Worm (Caenorhabditis elegans) whole organism, late embryonic: ENCODE results near the gene chts-1.

Source experiments
- C08G9.2 ChIP-seq: sonication (generic microtip); optimal IDR thresholded peaks from 2 replicates; lab custom pipeline; 2016; ENCODE audit warnings: mild to moderate bottlenecking, missing genetic modification characterization, moderate library complexity, missing compliant biosample characterization
- K02D7.2 ChIP-seq: sonication (generic microtip); optimal IDR thresholded peaks from 2 replicates; lab custom pipeline; 2017; ENCODE audit warnings: mild to moderate bottlenecking, missing genetic modification characterization, missing compliant biosample characterization
- K09A11.1 ChIP-seq: sonication (generic microtip); optimal IDR thresholded peaks from 2 replicates; lab custom pipeline; 2017; ENCODE audit warnings: antibody characterized with exemption, mild to moderate bottlenecking, missing genetic modification characterization, missing compliant biosample characterization; ENCODE audit not compliant: insufficient read depth
- T23F11.4 ChIP-seq: fragments of 200-800 bp; sonication (Bioruptor generic); optimal IDR thresholded peaks from 2 replicates; lab custom pipeline; 2018; ENCODE audit warnings: mild to moderate bottlenecking, missing genetic modification characterization, missing compliant biosample characterization
- ama-1 ChIP-seq: fragments of 150-350 bp; optimal IDR thresholded peaks from 2 replicates; lab custom pipeline; 2014
- ceh-18 ChIP-seq: sonication (generic microtip); optimal IDR thresholded peaks from 2 replicates; lab custom pipeline; 2016; ENCODE audit warnings: missing genetic modification characterization, missing compliant biosample characterization
- ceh-19 ChIP-seq: fragments of 200-800 bp; sonication (Bioruptor generic); optimal IDR thresholded peaks from 2 replicates; lab custom pipeline; 2018; ENCODE audit warnings: mild to moderate bottlenecking, missing genetic modification characterization, missing compliant biosample characterization
- ceh-2 ChIP-seq: sonication (generic microtip); optimal IDR thresholded peaks from 2 replicates; lab custom pipeline; 2016; ENCODE audit warnings: missing genotype, missing genetic modification characterization, missing compliant biosample characterization
- ceh-24 ChIP-seq: sonication (generic microtip); optimal IDR thresholded peaks from 2 replicates; lab custom pipeline; 2016; ENCODE audit warnings: mild to moderate bottlenecking, missing genetic modification characterization, missing compliant biosample characterization
- ceh-30 ChIP-seq: fragments of 150-350 bp; optimal IDR thresholded peaks from 2 replicates; lab custom pipeline; 2014; ENCODE audit warnings: missing biosample characterization, missing genetic modification characterization
- ceh-31 ChIP-seq: sonication (generic microtip); optimal IDR thresholded peaks from 2 replicates; lab custom pipeline; 2016; ENCODE audit warnings: missing genetic modification characterization, missing compliant biosample characterization
- ceh-45 ChIP-seq: fragments of 200-800 bp; sonication (Bioruptor generic); IDR thresholded peaks from 2 replicates; pipeline ENCODE4 v1.3.6; 2022; ENCODE audit warnings: missing genetic modification reagents, missing genetic modification characterization, missing compliant biosample characterization
- ceh-48 ChIP-seq: sonication (generic microtip); optimal IDR thresholded peaks from 2 replicates; lab custom pipeline; 2016; ENCODE audit warnings: missing genetic modification characterization, inconsistent platforms, missing compliant biosample characterization
- ceh-6 ChIP-seq: fragments of 200-800 bp; sonication (Bioruptor generic); optimal IDR thresholded peaks from 2 replicates; lab custom pipeline; 2018; ENCODE audit warnings: mild to moderate bottlenecking, missing genetic modification characterization, missing compliant biosample characterization
- che-1 ChIP-seq: sonication (generic microtip); optimal IDR thresholded peaks from 2 replicates; lab custom pipeline; 2016; ENCODE audit warnings: mild to moderate bottlenecking, missing genetic modification characterization, missing compliant biosample characterization
- elt-2 ChIP-seq: sonication (generic microtip); optimal IDR thresholded peaks from 2 replicates; lab custom pipeline; 2016; ENCODE audit warnings: missing genetic modification reagents, missing genetic modification characterization, missing compliant biosample characterization
- elt-4 ChIP-seq: sonication (generic microtip); optimal IDR thresholded peaks from 2 replicates; lab custom pipeline; 2016; ENCODE audit warnings: missing genetic modification characterization, missing compliant biosample characterization
- fax-1 ChIP-seq: sonication (generic microtip); optimal IDR thresholded peaks from 2 replicates; lab custom pipeline; 2016; ENCODE audit warnings: missing genotype, missing genetic modification characterization, missing compliant biosample characterization
- fkh-10 ChIP-seq: fragments of 150-350 bp; optimal IDR thresholded peaks from 2 replicates; lab custom pipeline; 2014; ENCODE audit warnings: missing biosample characterization, missing genetic modification reagents, missing genetic modification characterization
- gmeb-2 ChIP-seq: sonication (generic microtip); optimal IDR thresholded peaks from 2 replicates; lab custom pipeline; 2016; ENCODE audit warnings: missing genetic modification characterization, inconsistent platforms, missing compliant biosample characterization
- hlh-13 ChIP-seq: fragments of 200-800 bp; sonication (Bioruptor generic); optimal IDR thresholded peaks from 2 replicates; lab custom pipeline; 2018; ENCODE audit warnings: mild to moderate bottlenecking, missing genetic modification characterization, missing compliant biosample characterization
- hlh-6 ChIP-seq: sonication (generic microtip); optimal IDR thresholded peaks from 2 replicates; lab custom pipeline; 2016; ENCODE audit warnings: missing genotype, missing genetic modification characterization, missing compliant biosample characterization
- hlh-8 ChIP-seq: sonication (generic microtip); optimal IDR thresholded peaks from 2 replicates; lab custom pipeline; 2016; ENCODE audit warnings: missing genotype, missing genetic modification characterization, missing compliant biosample characterization
- lin-11 ChIP-seq: fragments of 200-800 bp; sonication (Bioruptor generic); optimal IDR thresholded peaks from 2 replicates; lab custom pipeline; 2018; ENCODE audit warnings: mild to moderate bottlenecking, missing genetic modification characterization, missing compliant biosample characterization
- madf-2 ChIP-seq: sonication (generic microtip); optimal IDR thresholded peaks from 2 replicates; lab custom pipeline; 2017; ENCODE audit warnings: missing genetic modification characterization, missing compliant biosample characterization
- nhr-232 ChIP-seq: sonication (generic microtip); optimal IDR thresholded peaks from 2 replicates; lab custom pipeline; 2016; ENCODE audit warnings: missing genetic modification characterization, missing compliant biosample characterization
- pag-3 ChIP-seq: sonication (generic microtip); optimal IDR thresholded peaks from 2 replicates; lab custom pipeline; 2016; ENCODE audit warnings: missing compliant biosample characterization, missing genetic modification characterization, borderline replicate concordance
- pat-9 ChIP-seq: fragments of 200-800 bp; sonication (Bioruptor generic); optimal IDR thresholded peaks from 2 replicates; lab custom pipeline; 2018; ENCODE audit warnings: mild to moderate bottlenecking, missing genetic modification characterization, moderate library complexity, missing compliant biosample characterization
- pha-2 ChIP-seq: sonication (generic microtip); optimal IDR thresholded peaks from 2 replicates; lab custom pipeline; 2017; ENCODE audit warnings: mild to moderate bottlenecking, missing genetic modification characterization, missing compliant biosample characterization
- rnt-1 ChIP-seq: sonication (generic microtip); optimal IDR thresholded peaks from 2 replicates; lab custom pipeline; 2016; ENCODE audit warnings: missing genetic modification characterization, missing compliant biosample characterization
- sdc-2 ChIP-seq: sonication (generic microtip); optimal IDR thresholded peaks from 2 replicates; lab custom pipeline; 2016; ENCODE audit warnings: missing genotype, missing genetic modification characterization, missing compliant biosample characterization
- sox-2 ChIP-seq: fragments of 200-800 bp; sonication (Bioruptor generic); IDR thresholded peaks from 2 replicates; pipeline ENCODE4 v1.3.6; 2022; ENCODE audit warnings: missing genetic modification reagents, missing genetic modification characterization, missing compliant biosample characterization
- sox-4 ChIP-seq: sonication (generic microtip); optimal IDR thresholded peaks from 2 replicates; lab custom pipeline; 2017; ENCODE audit warnings: mild to moderate bottlenecking, missing genetic modification characterization, inconsistent platforms, missing compliant biosample characterization
- syd-9 ChIP-seq: sonication (generic microtip); optimal IDR thresholded peaks from 2 replicates; lab custom pipeline; 2016; ENCODE audit warnings: mild to moderate bottlenecking, missing genetic modification characterization, moderate library complexity, missing compliant biosample characterization
- tbx-7 ChIP-seq: sonication (generic microtip); optimal IDR thresholded peaks from 2 replicates; lab custom pipeline; 2016; ENCODE audit warnings: missing genotype, missing genetic modification characterization, missing compliant biosample characterization
- unc-3 ChIP-seq, 2 experiments: fragments of 200-800 bp in 1 of 2; sonication (Bioruptor generic) in 1 of 2; sonication (generic microtip) in 1 of 2; conservative IDR thresholded peaks in 1 of 2; optimal IDR thresholded peaks in 1 of 2; 2 replicates each; pipeline versions ENCODE4 v1.3.6 to Lab custom; 2016 to 2022; ENCODE audit warnings: missing compliant biosample characterization in 2 of 2, missing genetic modification characterization in 2 of 2, missing genetic modification reagents in 1 of 2
- unc-42 ChIP-seq: sonication (generic microtip); optimal IDR thresholded peaks from 2 replicates; lab custom pipeline; 2016; ENCODE audit warnings: missing genotype, missing genetic modification characterization, missing compliant biosample characterization
- unc-55 ChIP-seq: sonication (generic microtip); optimal IDR thresholded peaks from 2 replicates; lab custom pipeline; 2017; ENCODE audit warnings: missing biosample characterization, missing genetic modification reagents, missing genetic modification characterization
- unc-86 ChIP-seq: sonication (generic microtip); optimal IDR thresholded peaks from 2 replicates; lab custom pipeline; 2016; ENCODE audit warnings: missing genetic modification characterization, missing compliant biosample characterization
- zip-5 ChIP-seq: sonication (generic microtip); optimal IDR thresholded peaks from 2 replicates; lab custom pipeline; 2016; ENCODE audit warnings: missing genetic modification characterization, missing compliant biosample characterization

chts-1 gene

DNA sequence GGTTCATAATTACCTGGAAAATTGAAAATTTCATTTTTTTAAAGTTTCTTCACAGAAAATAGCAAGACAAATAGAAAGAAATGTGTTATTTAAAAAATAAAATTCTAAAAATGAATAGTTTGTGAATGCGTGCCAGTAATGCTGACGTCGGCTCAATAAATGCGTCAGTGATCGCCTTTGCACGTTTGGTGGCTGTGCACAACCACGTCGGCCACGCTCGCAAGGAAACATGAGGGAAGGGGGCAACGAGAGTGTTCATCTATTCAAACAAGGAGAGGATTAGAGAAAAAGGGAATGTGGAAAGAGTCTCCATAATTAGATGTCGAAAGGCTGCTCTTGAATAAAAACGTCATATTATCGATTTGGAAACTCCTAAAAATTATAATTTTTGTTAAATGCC is 18.5 kb downstream of the chts-1 start, which contains the start of gene uggt-1 (continued):
- TF ChIP-seq pat-9 (tag; lab: Kevin White, UChicago) = no peak
- TF ChIP-seq ceh-2 = peak; percentile 31
- no peak for TF ChIP-seq unc-3 (GFP tag; conservative IDR thresholded peaks at IDR 0.05; lab: Robert Waterston, UW)
- TF ChIP-seq unc-3 (tag; optimal IDR thresholded peaks at IDR 0.05; lab: Kevin White, UChicago) = no peak
- TF ChIP-seq elt-2 (tag; lab: Kevin White, UChicago) = peak; percentile 72
- peak; percentile 70 for TF ChIP-seq ceh-18 (tag; lab: Kevin White, UChicago)
- no peak for TF ChIP-seq K02D7.2 (tag; lab: Kevin White, UChicago)
- peak; percentile 87 for TF ChIP-seq ceh-31 (tag; lab: Kevin White, UChicago)
- peak; percentile 54 for TF ChIP-seq rnt-1
- no peak for TF ChIP-seq nhr-232
- no peak for TF ChIP-seq hlh-8 (tag; lab: Kevin White, UChicago)
- TF ChIP-seq syd-9 (tag; lab: Kevin White, UChicago) = peak; percentile 26
- TF ChIP-seq tbx-7 (tag; lab: Kevin White, UChicago) = no peak
- TF ChIP-seq hlh-6 (tag; lab: Kevin White, UChicago) = no peak
- no peak for TF ChIP-seq fkh-10 (GFP tag; lab: Kevin White, UChicago)
- TF ChIP-seq C08G9.2 = no peak
- peak; percentile 62 for TF ChIP-seq sox-2 (GFP tag; lab: Robert Waterston, UW)
- no peak for TF ChIP-seq unc-55 (GFP tag; lab: Kevin White, UChicago)
- TF ChIP-seq ceh-48 (tag; lab: Kevin White, UChicago) = peak; percentile 44
- TF ChIP-seq hlh-13 (GFP tag; lab: Kevin White, UChicago) = no peak
- no peak for TF ChIP-seq ceh-24 (tag; lab: Kevin White, UChicago)
- peak; percentile 63 for TF ChIP-seq sdc-2 (tag; lab: Kevin White, UChicago)
- TF ChIP-seq, all 69 proteins: peak for 30

DNA sequence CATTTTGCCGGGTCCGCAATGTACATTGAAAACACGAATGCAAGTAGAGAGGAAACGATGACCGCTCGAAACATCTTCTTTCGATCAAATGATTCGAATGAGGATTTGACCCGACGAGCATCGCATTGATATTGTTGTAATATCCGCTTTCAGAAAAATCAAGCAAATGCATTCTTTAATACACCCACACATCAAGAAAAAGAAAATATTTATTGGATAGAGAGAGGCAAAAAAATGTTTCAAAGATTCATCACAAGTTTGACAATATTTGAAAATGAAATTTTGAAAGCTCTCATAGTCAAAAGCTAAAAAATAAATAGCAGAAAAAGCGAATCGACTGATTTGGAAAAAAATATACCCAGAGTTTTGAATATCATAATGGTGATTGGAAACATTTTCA is 24.0 kb downstream of the chts-1 start, which contains the start of gene try-14:
Gene try-14 (minus strand): TSS at position 101 of the 400 bp plus-strand sequence.
- TF ChIP-seq ceh-30 = no peak
- TF ChIP-seq rnt-1 = no peak
- no peak for TF ChIP-seq zip-5
- no peak for TF ChIP-seq ceh-6 (GFP tag; lab: Kevin White, UChicago)
- TF ChIP-seq madf-2 (tag; lab: Kevin White, UChicago) = no peak
- TF ChIP-seq ceh-19 (GFP tag; lab: Kevin White, UChicago) = no peak
- TF ChIP-seq pag-3 (tag; lab: Kevin White, UChicago) = no peak
- TF ChIP-seq unc-42 (tag; lab: Kevin White, UChicago) = no peak
- TF ChIP-seq ceh-48 (tag; lab: Kevin White, UChicago) = no peak
- no peak for TF ChIP-seq T23F11.4

- no peak for TF ChIP-seq T23F11.4
- no peak for TF ChIP-seq elt-4
- TF ChIP-seq fax-1 (tag; lab: Kevin White, UChicago) = no peak
- TF ChIP-seq unc-3 (GFP tag; conservative IDR thresholded peaks at IDR 0.05; lab: Robert Waterston, UW) = no peak
- no peak for TF ChIP-seq unc-3 (tag; optimal IDR thresholded peaks at IDR 0.05; lab: Kevin White, UChicago)
- no peak for TF ChIP-seq ceh-31 (tag; lab: Kevin White, UChicago)
- TF ChIP-seq pha-2 (tag; lab: Kevin White, UChicago) = no peak
- no peak for TF ChIP-seq ceh-2
- TF ChIP-seq tbx-7 (tag; lab: Kevin White, UChicago) = no peak
Measured at ce11 chrX:7493020-7493419, 26.4 kb downstream of the chts-1 start, which contains the start of gene F48E3.2. Gene F48E3.2 (minus strand): TSS chrX:7493120.

- TF ChIP-seq ceh-6 (GFP tag; lab: Kevin White, UChicago) (no peak), pag-3 (tag; lab: Kevin White, UChicago) (no peak), nhr-232 (no peak), C08G9.2 (no peak), sox-4 (tag; lab: Kevin White, UChicago) (no peak), lin-11 (tag; lab: Kevin White, UChicago) (no peak), ceh-48 (tag; lab: Kevin White, UChicago) (no peak), ama-1 (lab: Kevin White, UChicago) (no peak), unc-86 (tag; lab: Kevin White, UChicago) (no peak), K09A11.1 (tag; lab: Kevin White, UChicago) (no peak), tbx-7 (tag; lab: Kevin White, UChicago) (no peak), rnt-1 (no peak), ceh-45 (GFP tag; lab: Robert Waterston, UW) (no peak), che-1 (tag; lab: Kevin White, UChicago) (no peak), gmeb-2 (tag; lab: Kevin White, UChicago) (no peak), fkh-10 (GFP tag; lab: Kevin White, UChicago) (no peak)
Measured at ce11 chrX:7491521-7491920, 27.9 kb downstream of the chts-1 start.
